Worm (Caenorhabditis elegans) whole organism, L2 larva: ENCODE measurements around the gene R07H5.16.
"Not testable (repeated sequence)": the region's sequence is repeated elsewhere in the genome, so short reads cannot be mapped to it uniquely, and the experiment has no call there.

ENCODE experiments used
- C34F6.9 ChIP-seq: fragments of 150-350 bp; optimal IDR thresholded peaks from 2 replicates; lab custom pipeline; 2014; ENCODE audit warnings: missing biosample characterization, missing genetic modification characterization
- F13H6.1 ChIP-seq: sonication (generic microtip); optimal IDR thresholded peaks from 2 replicates; lab custom pipeline; 2016; ENCODE audit warnings: missing genetic modification characterization, missing compliant biosample characterization
- Y55F3AM.14 ChIP-seq: fragments of 200-800 bp; sonication (Bioruptor generic); optimal IDR thresholded peaks from 2 replicates; lab custom pipeline; 2018; ENCODE audit warnings: mild to moderate bottlenecking, missing genetic modification characterization, missing compliant biosample characterization
- ZK546.5 ChIP-seq: sonication (generic microtip); optimal IDR thresholded peaks from 2 replicates; lab custom pipeline; 2017; ENCODE audit warnings: missing biosample characterization, missing genetic modification characterization
- aly-2 ChIP-seq: fragments of 150-350 bp; optimal IDR thresholded peaks from 2 replicates; lab custom pipeline; 2014; ENCODE audit warnings: missing biosample characterization, missing genetic modification characterization
- ama-1 ChIP-seq: fragments of 150-350 bp; optimal IDR thresholded peaks from 2 replicates; lab custom pipeline; 2018; ENCODE audit warnings: inconsistent platforms
- blmp-1 ChIP-seq: sonication (generic microtip); optimal IDR thresholded peaks from 2 replicates; lab custom pipeline; 2017; ENCODE audit warnings: missing genetic modification characterization, mild to moderate bottlenecking, missing compliant biosample characterization, antibody characterized with exemption, moderate library complexity; ENCODE audit not compliant: insufficient read depth
- ceh-82 ChIP-seq: fragments of 150-350 bp; optimal IDR thresholded peaks from 2 replicates; lab custom pipeline; 2014; ENCODE audit warnings: missing biosample characterization, missing genetic modification characterization
- crh-2 ChIP-seq: sonication (generic microtip); optimal IDR thresholded peaks from 2 replicates; lab custom pipeline; 2017; ENCODE audit warnings: missing biosample characterization, missing genetic modification characterization
- dmd-4 ChIP-seq: sonication (generic microtip); optimal IDR thresholded peaks from 2 replicates; lab custom pipeline; 2017; ENCODE audit warnings: missing biosample characterization, missing genetic modification characterization
- egl-27 ChIP-seq: sonication (generic microtip); optimal IDR thresholded peaks from 3 replicates; lab custom pipeline; 2017; ENCODE audit warnings: missing biosample characterization, missing genetic modification reagents, missing genetic modification characterization
- elt-1 ChIP-seq: fragments of 150-350 bp; optimal IDR thresholded peaks from 2 replicates; lab custom pipeline; 2014; ENCODE audit warnings: missing biosample characterization, missing genetic modification characterization
- elt-3 ChIP-seq: sonication (generic microtip); optimal IDR thresholded peaks from 2 replicates; lab custom pipeline; 2017; ENCODE audit warnings: missing biosample characterization, missing genetic modification characterization
- fos-1 ChIP-seq: fragments of 150-350 bp; optimal IDR thresholded peaks from 2 replicates; lab custom pipeline; 2014; ENCODE audit warnings: missing biosample characterization, missing genetic modification characterization
- gmeb-1 ChIP-seq: fragments of 150-350 bp; optimal IDR thresholded peaks from 2 replicates; lab custom pipeline; 2014; ENCODE audit warnings: missing biosample characterization, missing genetic modification characterization
- lin-11 ChIP-seq: fragments of 150-350 bp; sonication (generic microtip); optimal IDR thresholded peaks from 2 replicates; lab custom pipeline; 2014; ENCODE audit warnings: missing biosample characterization, missing genetic modification characterization, inconsistent platforms, mixed read lengths
- lin-39 ChIP-seq: fragments of 150-350 bp; optimal IDR thresholded peaks from 2 replicates; lab custom pipeline; 2014; ENCODE audit warnings: missing biosample characterization, missing genetic modification reagents, missing genetic modification characterization
- lsy-2 ChIP-seq, 2 experiments: fragments of 150-350 bp in 1 of 2; sonication (generic microtip) in 1 of 2; optimal IDR thresholded peaks; 2 replicates each; lab custom pipeline; 2014 to 2017; ENCODE audit warnings: missing biosample characterization in 2 of 2, missing genetic modification characterization in 2 of 2
- mab-5 ChIP-seq: fragments of 150-350 bp; optimal IDR thresholded peaks from 2 replicates; lab custom pipeline; 2014; ENCODE audit warnings: missing biosample characterization, missing genetic modification characterization
- mbf-1 ChIP-seq: sonication (generic microtip); optimal IDR thresholded peaks from 2 replicates; lab custom pipeline; 2017; ENCODE audit warnings: missing biosample characterization, missing genetic modification characterization
- nhr-10 ChIP-seq: sonication (generic microtip); optimal IDR thresholded peaks from 2 replicates; lab custom pipeline; 2017; ENCODE audit warnings: missing biosample characterization, missing genetic modification characterization
- nhr-129 ChIP-seq: fragments of 150-350 bp; optimal IDR thresholded peaks from 2 replicates; lab custom pipeline; 2014; ENCODE audit warnings: missing biosample characterization, missing genetic modification characterization
- nhr-23 ChIP-seq: fragments of 150-350 bp; optimal IDR thresholded peaks from 2 replicates; lab custom pipeline; 2014; ENCODE audit warnings: missing biosample characterization, missing genetic modification reagents, missing genetic modification characterization
- nhr-237 ChIP-seq: fragments of 150-350 bp; optimal IDR thresholded peaks from 2 replicates; lab custom pipeline; 2014; ENCODE audit warnings: missing biosample characterization, missing genetic modification characterization
- nhr-25 ChIP-seq: fragments of 150-350 bp; sonication (generic microtip); optimal IDR thresholded peaks from 3 replicates; lab custom pipeline; 2014; ENCODE audit warnings: missing biosample characterization, missing genetic modification characterization
- nhr-6 ChIP-seq: fragments of 150-350 bp; optimal IDR thresholded peaks from 2 replicates; lab custom pipeline; 2014; ENCODE audit warnings: missing biosample characterization, missing genetic modification characterization
- nhr-77 ChIP-seq: fragments of 150-350 bp; optimal IDR thresholded peaks from 2 replicates; lab custom pipeline; 2014; ENCODE audit warnings: missing biosample characterization, missing genetic modification characterization
- peb-1 ChIP-seq: fragments of 150-350 bp; optimal IDR thresholded peaks from 2 replicates; lab custom pipeline; 2014; ENCODE audit warnings: missing biosample characterization, missing genetic modification characterization
- sma-3 ChIP-seq: sonication (generic microtip); optimal IDR thresholded peaks from 2 replicates; lab custom pipeline; 2016; ENCODE audit warnings: missing genetic modification reagents, missing genetic modification characterization, missing compliant biosample characterization
- sma-9 ChIP-seq, 2 experiments: fragments of 150-350 bp in 1 of 2; sonication (generic microtip) in 1 of 2; optimal IDR thresholded peaks; 2 replicates each; lab custom pipeline; 2014 to 2016; ENCODE audit warnings: missing genetic modification characterization in 2 of 2, mild to moderate bottlenecking in 1 of 2, missing biosample characterization in 1 of 2, missing compliant biosample characterization in 1 of 2, missing genetic modification reagents in 1 of 2, moderate library complexity in 1 of 2
- unc-39 ChIP-seq: fragments of 150-350 bp; optimal IDR thresholded peaks from 2 replicates; lab custom pipeline; 2014; ENCODE audit warnings: missing biosample characterization, missing genetic modification characterization
- unc-55 ChIP-seq: fragments of 150-350 bp; sonication (generic microtip); optimal IDR thresholded peaks from 3 replicates; lab custom pipeline; 2014; ENCODE audit warnings: missing biosample characterization, missing genetic modification reagents, missing genetic modification characterization
- unc-62 ChIP-seq: fragments of 150-350 bp; optimal IDR thresholded peaks from 2 replicates; lab custom pipeline; 2014; ENCODE audit warnings: missing biosample characterization, missing genetic modification reagents, missing genetic modification characterization
- zag-1 ChIP-seq: fragments of 150-350 bp; optimal IDR thresholded peaks from 2 replicates; lab custom pipeline; 2014; ENCODE audit warnings: missing biosample characterization, missing genetic modification characterization
- ztf-4 ChIP-seq: fragments of 150-350 bp; optimal IDR thresholded peaks from 2 replicates; lab custom pipeline; 2014; ENCODE audit warnings: missing biosample characterization, missing genetic modification characterization

Gene R07H5.16

DNA sequence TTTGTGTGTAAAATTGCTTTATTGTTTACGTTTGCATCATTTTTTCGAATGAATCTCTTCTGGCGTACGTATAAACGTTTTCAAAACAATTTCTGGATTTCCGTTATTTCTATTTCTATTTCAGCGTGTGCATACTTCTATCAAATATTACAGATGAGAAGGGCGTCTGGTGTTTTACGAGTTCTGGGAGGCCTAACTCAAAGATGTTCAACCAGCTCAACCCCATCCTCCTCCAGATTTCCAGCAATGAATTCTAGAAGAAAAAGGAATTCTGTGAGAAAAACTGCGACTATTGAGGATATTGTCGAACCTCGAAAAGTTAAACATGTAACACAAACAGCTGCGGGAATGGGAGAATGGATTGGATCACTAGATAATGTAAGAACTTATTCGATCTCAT lies 48.3 kb upstream of the R07H5.16 start, which contains the start of gene C08F8.2:
Gene C08F8.2 (plus strand): TSS at position 154 of the 400 bp plus-strand sequence.
- TF ChIP-seq ZK546.5 (tag; lab: Kevin White, UChicago) (no peak), ama-1 (lab: Kevin White, UChicago) (peak; percentile 1), elt-1 (tag; lab: Kevin White, UChicago) (no peak), lsy-2 (tag; optimal IDR thresholded peaks at IDR 0.05; lab: Kevin White, UChicago) (peak in 1 of 2 experiments; percentile 37), peb-1 (no peak), fos-1 (tag; lab: Kevin White, UChicago) (no peak), mab-5 (tag; lab: Kevin White, UChicago) (no peak), nhr-237 (tag; lab: Kevin White, UChicago) (no peak), elt-3 (no peak), nhr-77 (tag; lab: Kevin White, UChicago) (no peak), aly-2 (tag; lab: Kevin White, UChicago) (no peak)

- TF ChIP-seq blmp-1; mbf-1 (tag; lab: Kevin White, UChicago); gmeb-1 (tag; lab: Kevin White, UChicago): not testable (repeated sequence)
- TF ChIP-seq, all 48 proteins: peak for 0; not testable (repeated sequence) for 48
Measured at ce11 chrIV:11154425-11155114, 44.6 kb upstream of the R07H5.16 start, which contains the start of gene C08F8.3. TSS of gene C08F8.3 (plus strand) at chrIV:11155044.

DNA sequence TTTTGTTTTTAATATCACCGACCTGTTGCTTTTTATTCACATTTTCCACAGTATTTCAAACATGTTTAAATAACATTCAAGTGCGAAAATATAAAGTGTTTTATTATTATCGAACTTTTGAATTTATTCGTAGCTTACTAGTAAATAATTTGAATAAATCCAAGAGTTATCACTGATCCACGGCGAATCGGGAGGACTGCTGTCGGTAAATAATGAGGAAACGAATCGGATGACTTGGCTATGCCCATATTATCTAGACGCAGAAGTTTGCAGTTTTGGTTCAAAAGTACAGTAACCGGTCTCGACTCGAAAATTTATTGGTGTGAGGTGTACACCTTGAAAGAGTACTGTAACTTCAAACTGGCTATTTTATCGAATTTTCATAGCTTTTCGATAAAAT lies 42.6 kb upstream of the R07H5.16 start:
- no peak for TF ChIP-seq dmd-4 (tag; lab: Kevin White, UChicago)
- no peak for TF ChIP-seq sma-9 (GFP tag; optimal IDR thresholded peaks at IDR 0.05; lab: Kevin White, UChicago)
- no peak for TF ChIP-seq sma-9 (tag; optimal IDR thresholded peaks at IDR 0.05; lab: Kevin White, UChicago)
- TF ChIP-seq elt-3: no peak
- no peak for TF ChIP-seq peb-1
- TF ChIP-seq mbf-1 (tag; lab: Kevin White, UChicago): no peak
- no peak for TF ChIP-seq unc-39 (tag; lab: Kevin White, UChicago)
- no peak for TF ChIP-seq zag-1 (tag; lab: Kevin White, UChicago)
- TF ChIP-seq nhr-23 (tag; lab: Kevin White, UChicago): no peak
- TF ChIP-seq elt-1 (tag; lab: Kevin White, UChicago): no peak
- no peak for TF ChIP-seq F13H6.1 (tag; lab: Kevin White, UChicago)
- TF ChIP-seq crh-2: no peak
- no peak for TF ChIP-seq ama-1 (lab: Kevin White, UChicago)
- no peak for TF ChIP-seq lin-11 (tag; lab: Kevin White, UChicago)
- TF ChIP-seq lsy-2 (tag; optimal IDR thresholded peaks at IDR 0.05; lab: Kevin White, UChicago): no peak

DNA sequence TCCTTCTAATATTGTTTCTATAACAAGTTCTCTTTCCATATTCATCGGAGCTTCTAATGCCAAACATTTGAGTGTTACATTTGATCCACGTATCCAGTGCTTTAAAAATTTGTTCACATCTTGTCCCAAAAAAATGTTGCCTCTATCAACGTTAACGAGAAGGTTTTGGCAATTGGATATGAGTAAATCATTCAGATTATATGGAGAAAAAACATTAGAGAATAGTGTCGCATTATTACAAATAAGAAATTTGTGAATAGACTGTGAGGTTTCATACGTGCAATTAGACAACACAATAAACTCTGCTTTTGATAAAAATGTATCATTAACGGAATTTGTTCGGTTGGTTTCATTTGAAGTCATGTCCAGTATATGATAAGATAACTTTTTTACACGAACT lies 39.2 kb upstream of the R07H5.16 start, which contains the start of gene mboa-4:
Gene mboa-4 (minus strand): TSS at position 101 of the 400 bp plus-strand sequence.
- TF ChIP-seq nhr-237 (tag; lab: Kevin White, UChicago) (no peak), peb-1 (no peak), blmp-1 (no peak), nhr-6 (tag; lab: Kevin White, UChicago) (no peak), nhr-77 (tag; lab: Kevin White, UChicago) (no peak)

DNA sequence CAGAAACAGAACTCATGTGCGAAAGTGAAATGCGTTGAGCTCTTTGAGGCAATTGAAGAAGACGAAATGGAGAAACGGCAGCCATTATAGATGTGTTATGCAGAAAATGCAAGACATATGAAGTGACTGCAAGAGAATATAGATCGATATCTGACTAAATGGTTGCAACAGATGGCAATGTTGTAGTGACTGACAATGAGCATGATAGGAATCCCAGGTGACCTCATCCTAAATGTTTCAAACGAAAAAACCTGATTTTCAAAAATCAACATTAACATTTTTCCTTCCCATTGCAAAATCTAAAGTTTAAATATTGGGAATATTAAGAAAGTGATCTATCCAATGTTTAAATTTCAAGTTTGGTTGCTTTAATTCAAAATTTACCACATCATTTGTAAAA lies 38.4 kb upstream of the R07H5.16 start, which contains the start of gene C08F8.15:
Gene C08F8.15 (minus strand): TSS at position 101 of the 400 bp plus-strand sequence.
- no peak for TF ChIP-seq nhr-10 (tag; lab: Kevin White, UChicago)
- no peak for TF ChIP-seq sma-3 (GFP tag; lab: Kevin White, UChicago)
- TF ChIP-seq unc-62: no peak
- TF ChIP-seq blmp-1: no peak
- TF ChIP-seq nhr-25 (tag; lab: Kevin White, UChicago): no peak
- TF ChIP-seq lsy-2 (tag; optimal IDR thresholded peaks at IDR 0.05; lab: Kevin White, UChicago): no peak
- TF ChIP-seq crh-2: no peak
- no peak for TF ChIP-seq dmd-4 (tag; lab: Kevin White, UChicago)
- TF ChIP-seq ztf-4 (tag; lab: Kevin White, UChicago): no peak
- TF ChIP-seq mab-5 (tag; lab: Kevin White, UChicago): no peak
- no peak for TF ChIP-seq unc-55 (GFP tag; lab: Kevin White, UChicago)
- no peak for TF ChIP-seq nhr-129
- no peak for TF ChIP-seq C34F6.9 (tag; lab: Kevin White, UChicago)
- TF ChIP-seq aly-2 (tag; lab: Kevin White, UChicago): no peak
- TF ChIP-seq lin-11 (tag; lab: Kevin White, UChicago): no peak
- TF ChIP-seq Y55F3AM.14 (GFP tag; lab: Kevin White, UChicago): no peak
- no peak for TF ChIP-seq ceh-82 (tag; lab: Kevin White, UChicago)
- TF ChIP-seq egl-27 (tag; lab: Kevin White, UChicago): no peak
- no peak for TF ChIP-seq lin-39 (tag; lab: Kevin White, UChicago)
- TF ChIP-seq, all 48 proteins: peak for 0
